Worm (Caenorhabditis elegans) whole organism, late embryonic: ENCODE results near the gene C05C12.4.

Experiments
- C08G9.2 ChIP-seq: sonication (generic microtip); optimal IDR thresholded peaks from 2 replicates; lab custom pipeline; 2016; ENCODE audit warnings: mild to moderate bottlenecking, missing genetic modification characterization, moderate library complexity, missing compliant biosample characterization
- C38D4.7 ChIP-seq: fragments of 200-800 bp; sonication (Bioruptor generic); optimal IDR thresholded peaks from 2 replicates; lab custom pipeline; 2018; ENCODE audit warnings: mild to moderate bottlenecking, missing genetic modification characterization, moderate library complexity, missing compliant biosample characterization
- F13H6.1 ChIP-seq: sonication (generic microtip); optimal IDR thresholded peaks from 2 replicates; lab custom pipeline; 2016; ENCODE audit warnings: missing genetic modification characterization, missing compliant biosample characterization
- K02D7.2 ChIP-seq: sonication (generic microtip); optimal IDR thresholded peaks from 2 replicates; lab custom pipeline; 2017; ENCODE audit warnings: mild to moderate bottlenecking, missing genetic modification characterization, missing compliant biosample characterization
- T23F11.4 ChIP-seq: fragments of 200-800 bp; sonication (Bioruptor generic); optimal IDR thresholded peaks from 2 replicates; lab custom pipeline; 2018; ENCODE audit warnings: mild to moderate bottlenecking, missing genetic modification characterization, missing compliant biosample characterization
- Y22D7AL.16 ChIP-seq: sonication (generic microtip); optimal IDR thresholded peaks from 2 replicates; lab custom pipeline; 2016; ENCODE audit warnings: missing genetic modification characterization, missing compliant biosample characterization
- ahr-1 ChIP-seq: sonication (generic microtip); optimal IDR thresholded peaks from 2 replicates; lab custom pipeline; 2016; ENCODE audit warnings: missing genetic modification characterization, missing compliant biosample characterization
- ama-1 ChIP-seq: fragments of 150-350 bp; optimal IDR thresholded peaks from 2 replicates; lab custom pipeline; 2014
- ceh-18 ChIP-seq: sonication (generic microtip); optimal IDR thresholded peaks from 2 replicates; lab custom pipeline; 2016; ENCODE audit warnings: missing genetic modification characterization, missing compliant biosample characterization
- ceh-19 ChIP-seq: fragments of 200-800 bp; sonication (Bioruptor generic); optimal IDR thresholded peaks from 2 replicates; lab custom pipeline; 2018; ENCODE audit warnings: mild to moderate bottlenecking, missing genetic modification characterization, missing compliant biosample characterization
- ceh-22 ChIP-seq: sonication (generic microtip); optimal IDR thresholded peaks from 2 replicates; lab custom pipeline; 2017; ENCODE audit warnings: missing biosample characterization, missing genetic modification characterization
- ceh-24 ChIP-seq: sonication (generic microtip); optimal IDR thresholded peaks from 2 replicates; lab custom pipeline; 2016; ENCODE audit warnings: mild to moderate bottlenecking, missing genetic modification characterization, missing compliant biosample characterization
- ceh-30 ChIP-seq: fragments of 150-350 bp; optimal IDR thresholded peaks from 2 replicates; lab custom pipeline; 2014; ENCODE audit warnings: missing biosample characterization, missing genetic modification characterization
- ceh-34 ChIP-seq: sonication (generic microtip); optimal IDR thresholded peaks from 2 replicates; lab custom pipeline; 2016; ENCODE audit warnings: mild to moderate bottlenecking, missing genetic modification characterization, missing compliant biosample characterization
- ceh-45 ChIP-seq: fragments of 200-800 bp; sonication (Bioruptor generic); IDR thresholded peaks from 2 replicates; pipeline ENCODE4 v1.3.6; 2022; ENCODE audit warnings: missing genetic modification reagents, missing genetic modification characterization, missing compliant biosample characterization
- ceh-48 ChIP-seq: sonication (generic microtip); optimal IDR thresholded peaks from 2 replicates; lab custom pipeline; 2016; ENCODE audit warnings: missing genetic modification characterization, inconsistent platforms, missing compliant biosample characterization
- ceh-9 ChIP-seq: sonication (generic microtip); optimal IDR thresholded peaks from 2 replicates; lab custom pipeline; 2016; ENCODE audit warnings: mild to moderate bottlenecking, missing genetic modification characterization, inconsistent platforms, missing compliant biosample characterization
- che-1 ChIP-seq: sonication (generic microtip); optimal IDR thresholded peaks from 2 replicates; lab custom pipeline; 2016; ENCODE audit warnings: mild to moderate bottlenecking, missing genetic modification characterization, missing compliant biosample characterization
- dve-1 ChIP-seq: sonication (generic microtip); optimal IDR thresholded peaks from 2 replicates; lab custom pipeline; 2017; ENCODE audit warnings: antibody characterized with exemption, mild to moderate bottlenecking, missing genetic modification characterization, missing compliant biosample characterization
- elt-2 ChIP-seq: sonication (generic microtip); optimal IDR thresholded peaks from 2 replicates; lab custom pipeline; 2016; ENCODE audit warnings: missing genetic modification reagents, missing genetic modification characterization, missing compliant biosample characterization
- ets-4 ChIP-seq: sonication (generic microtip); optimal IDR thresholded peaks from 2 replicates; lab custom pipeline; 2016; ENCODE audit warnings: missing genetic modification characterization, missing compliant biosample characterization
- eyg-1 ChIP-seq: sonication (generic microtip); optimal IDR thresholded peaks from 2 replicates; lab custom pipeline; 2016; ENCODE audit warnings: missing genotype, missing genetic modification characterization, missing compliant biosample characterization
- fax-1 ChIP-seq: sonication (generic microtip); optimal IDR thresholded peaks from 2 replicates; lab custom pipeline; 2016; ENCODE audit warnings: missing genotype, missing genetic modification characterization, missing compliant biosample characterization
- fkh-10 ChIP-seq: fragments of 150-350 bp; optimal IDR thresholded peaks from 2 replicates; lab custom pipeline; 2014; ENCODE audit warnings: missing biosample characterization, missing genetic modification reagents, missing genetic modification characterization
- gmeb-2 ChIP-seq: sonication (generic microtip); optimal IDR thresholded peaks from 2 replicates; lab custom pipeline; 2016; ENCODE audit warnings: missing genetic modification characterization, inconsistent platforms, missing compliant biosample characterization
- hlh-15 ChIP-seq: sonication (generic microtip); optimal IDR thresholded peaks from 2 replicates; lab custom pipeline; 2016; ENCODE audit warnings: missing genetic modification characterization, missing compliant biosample characterization
- hlh-30 ChIP-seq: sonication (generic microtip); optimal IDR thresholded peaks from 2 replicates; lab custom pipeline; 2017; ENCODE audit warnings: antibody characterized with exemption, missing genetic modification characterization, missing compliant biosample characterization; ENCODE audit not compliant: insufficient read depth
- hlh-6 ChIP-seq: sonication (generic microtip); optimal IDR thresholded peaks from 2 replicates; lab custom pipeline; 2016; ENCODE audit warnings: missing genotype, missing genetic modification characterization, missing compliant biosample characterization
- hlh-8 ChIP-seq: sonication (generic microtip); optimal IDR thresholded peaks from 2 replicates; lab custom pipeline; 2016; ENCODE audit warnings: missing genotype, missing genetic modification characterization, missing compliant biosample characterization
- lim-6 ChIP-seq: sonication (generic microtip); optimal IDR thresholded peaks from 2 replicates; lab custom pipeline; 2016; ENCODE audit warnings: missing genetic modification characterization, missing compliant biosample characterization
- lin-11 ChIP-seq: fragments of 200-800 bp; sonication (Bioruptor generic); optimal IDR thresholded peaks from 2 replicates; lab custom pipeline; 2018; ENCODE audit warnings: mild to moderate bottlenecking, missing genetic modification characterization, missing compliant biosample characterization
- madf-2 ChIP-seq: sonication (generic microtip); optimal IDR thresholded peaks from 2 replicates; lab custom pipeline; 2017; ENCODE audit warnings: missing genetic modification characterization, missing compliant biosample characterization
- mec-3 ChIP-seq: sonication (generic microtip); optimal IDR thresholded peaks from 2 replicates; lab custom pipeline; 2016; ENCODE audit warnings: borderline replicate concordance, missing genetic modification characterization, missing compliant biosample characterization
- nhr-11 ChIP-seq: fragments of 150-350 bp; optimal IDR thresholded peaks from 2 replicates; lab custom pipeline; 2014; ENCODE audit warnings: missing biosample characterization, missing genetic modification characterization
- npax-4 ChIP-seq: sonication (generic microtip); optimal IDR thresholded peaks from 2 replicates; lab custom pipeline; 2016; ENCODE audit warnings: missing genetic modification characterization, missing compliant biosample characterization
- pax-1 ChIP-seq: fragments of 150-350 bp; optimal IDR thresholded peaks from 2 replicates; lab custom pipeline; 2014; ENCODE audit warnings: missing biosample characterization, missing genetic modification characterization
- pqm-1 ChIP-seq: sonication (generic microtip); optimal IDR thresholded peaks from 2 replicates; lab custom pipeline; 2016; ENCODE audit warnings: missing genetic modification characterization, missing compliant biosample characterization
- ref-2 ChIP-seq: sonication (generic microtip); optimal IDR thresholded peaks from 2 replicates; lab custom pipeline; 2016; ENCODE audit warnings: missing genetic modification characterization, missing compliant biosample characterization
- rnt-1 ChIP-seq: sonication (generic microtip); optimal IDR thresholded peaks from 2 replicates; lab custom pipeline; 2016; ENCODE audit warnings: missing genetic modification characterization, missing compliant biosample characterization
- sdc-2 ChIP-seq: sonication (generic microtip); optimal IDR thresholded peaks from 2 replicates; lab custom pipeline; 2016; ENCODE audit warnings: missing genotype, missing genetic modification characterization, missing compliant biosample characterization
- sox-2 ChIP-seq: fragments of 200-800 bp; sonication (Bioruptor generic); IDR thresholded peaks from 2 replicates; pipeline ENCODE4 v1.3.6; 2022; ENCODE audit warnings: missing genetic modification reagents, missing genetic modification characterization, missing compliant biosample characterization
- sox-4 ChIP-seq: sonication (generic microtip); optimal IDR thresholded peaks from 2 replicates; lab custom pipeline; 2017; ENCODE audit warnings: mild to moderate bottlenecking, missing genetic modification characterization, inconsistent platforms, missing compliant biosample characterization
- tbx-2 ChIP-seq: sonication (generic microtip); optimal IDR thresholded peaks from 2 replicates; lab custom pipeline; 2016; ENCODE audit warnings: missing genetic modification characterization, missing compliant biosample characterization
- ttx-3 ChIP-seq: sonication (generic microtip); optimal IDR thresholded peaks from 2 replicates; lab custom pipeline; 2016; ENCODE audit warnings: missing genetic modification reagents, missing genetic modification characterization, missing compliant biosample characterization
- unc-55 ChIP-seq: sonication (generic microtip); optimal IDR thresholded peaks from 2 replicates; lab custom pipeline; 2017; ENCODE audit warnings: missing biosample characterization, missing genetic modification reagents, missing genetic modification characterization
- zip-5 ChIP-seq: sonication (generic microtip); optimal IDR thresholded peaks from 2 replicates; lab custom pipeline; 2016; ENCODE audit warnings: missing genetic modification characterization, missing compliant biosample characterization
- ztf-16 ChIP-seq: sonication (generic microtip); optimal IDR thresholded peaks from 2 replicates; lab custom pipeline; 2017; ENCODE audit warnings: missing genetic modification characterization, missing compliant biosample characterization

The C05C12.4 gene

ce11 chrIV:11273151-11273550 is 25.3 kb upstream of the C05C12.4 start, which contains the start of gene gtl-2:
gtl-2 (plus strand) TSS chrIV:11273451.
- no peak for TF ChIP-seq ets-4
- no peak for TF ChIP-seq C38D4.7 (GFP tag; lab: Kevin White, UChicago)
- no peak for TF ChIP-seq rnt-1 (tag; lab: Kevin White, UChicago)
- no peak for TF ChIP-seq T23F11.4 (GFP tag; lab: Kevin White, UChicago)
- TF ChIP-seq ceh-30, result no peak
- TF ChIP-seq lim-6 (tag; lab: Kevin White, UChicago), result no peak
- no peak for TF ChIP-seq hlh-8 (tag; lab: Kevin White, UChicago)
- no peak for TF ChIP-seq fax-1
- no peak for TF ChIP-seq C08G9.2 (tag; lab: Kevin White, UChicago)
- TF ChIP-seq ttx-3, result no peak
- no peak for TF ChIP-seq pqm-1
- TF ChIP-seq ceh-34 (tag; lab: Kevin White, UChicago), result no peak
- no peak for TF ChIP-seq elt-2 (tag; lab: Kevin White, UChicago)
- no peak for TF ChIP-seq ceh-18 (tag; lab: Kevin White, UChicago)
- no peak for TF ChIP-seq dve-1 (tag; lab: Kevin White, UChicago)
- no peak for TF ChIP-seq npax-4 (tag; lab: Kevin White, UChicago)
- TF ChIP-seq K02D7.2 (tag; lab: Kevin White, UChicago), result no peak

- no peak for TF ChIP-seq ama-1 (lab: Kevin White, UChicago)
- no peak for TF ChIP-seq C38D4.7 (GFP tag; lab: Kevin White, UChicago)
- no peak for TF ChIP-seq mec-3
- no peak for TF ChIP-seq madf-2
- no peak for TF ChIP-seq T23F11.4 (GFP tag; lab: Kevin White, UChicago)
- no peak for TF ChIP-seq ahr-1 (tag; lab: Kevin White, UChicago)
- no peak for TF ChIP-seq sdc-2 (tag; lab: Kevin White, UChicago)
- TF ChIP-seq Y22D7AL.16 (tag; lab: Kevin White, UChicago), result no peak
- TF ChIP-seq nhr-11, result no peak
- no peak for TF ChIP-seq ceh-45 (GFP tag; lab: Robert Waterston, UW)
- no peak for TF ChIP-seq ref-2 (tag; lab: Kevin White, UChicago)
- TF ChIP-seq ets-4, result no peak
- TF ChIP-seq sox-4 (tag; lab: Kevin White, UChicago), result no peak
- TF ChIP-seq pax-1 (tag; lab: Kevin White, UChicago), result no peak
Measured at ce11 chrIV:11271262-11271661, 23.4 kb upstream of the C05C12.4 start, which contains the start of gene nhr-7. nhr-7 (minus strand) TSS chrIV:11271362.

ce11 chrIV:11269483-11269882 is 21.6 kb upstream of the C05C12.4 start:
- no peak for TF ChIP-seq F13H6.1
- TF ChIP-seq gmeb-2 (tag; lab: Kevin White, UChicago), result no peak
- TF ChIP-seq ref-2 (tag; lab: Kevin White, UChicago), result no peak
- no peak for TF ChIP-seq C08G9.2 (tag; lab: Kevin White, UChicago)
- no peak for TF ChIP-seq K02D7.2 (tag; lab: Kevin White, UChicago)
- TF ChIP-seq ceh-22 (tag; lab: Kevin White, UChicago), result no peak
- TF ChIP-seq zip-5 (tag; lab: Kevin White, UChicago), result no peak
- no peak for TF ChIP-seq hlh-6
- TF ChIP-seq hlh-30 (tag; lab: Kevin White, UChicago), result no peak
- TF ChIP-seq ztf-16, result no peak
- TF ChIP-seq ceh-24 (tag; lab: Kevin White, UChicago), result no peak
- no peak for TF ChIP-seq npax-4 (tag; lab: Kevin White, UChicago)
- no peak for TF ChIP-seq che-1 (tag; lab: Kevin White, UChicago)
- no peak for TF ChIP-seq madf-2
- TF ChIP-seq, all 69 proteins: peak for 0

ce11 chrIV:11266090-11266489 is 18.2 kb upstream of the C05C12.4 start, which contains the start of gene col-127:
col-127 (minus strand) TSS chrIV:11266190.
- TF ChIP-seq ceh-19 (GFP tag; lab: Kevin White, UChicago) (no peak), ceh-48 (tag; lab: Kevin White, UChicago) (no peak), tbx-2 (tag; lab: Kevin White, UChicago) (no peak), eyg-1 (tag; lab: Kevin White, UChicago) (no peak), hlh-15 (no peak), fkh-10 (GFP tag; lab: Kevin White, UChicago) (no peak), unc-55 (no peak), K02D7.2 (tag; lab: Kevin White, UChicago) (no peak), ceh-22 (tag; lab: Kevin White, UChicago) (no peak), sox-2 (GFP tag; lab: Robert Waterston, UW) (no peak), ceh-9 (no peak), lin-11 (tag; lab: Kevin White, UChicago) (no peak), ceh-45 (GFP tag; lab: Robert Waterston, UW) (no peak)
